Worm (Caenorhabditis elegans) whole organism, early embryonic: Measurements from ENCODE around the gene dohh-1.

ENCODE experiments used
- F13C5.2 ChIP-seq: sonication (generic microtip); optimal IDR thresholded peaks from 2 replicates; lab custom pipeline; 2017; ENCODE audit warnings: mild to moderate bottlenecking, missing genetic modification characterization, inconsistent platforms, missing compliant biosample characterization
- ama-1 ChIP-seq: fragments of 150-350 bp; optimal IDR thresholded peaks from 2 replicates; lab custom pipeline; 2014
- ceh-13 ChIP-seq: fragments of 200-800 bp; sonication (Bioruptor generic); optimal IDR thresholded peaks from 2 replicates; lab custom pipeline; 2018; ENCODE audit warnings: mild to moderate bottlenecking, missing genetic modification characterization, missing compliant biosample characterization
- tbx-11 ChIP-seq: fragments of 200-800 bp; sonication (Bioruptor generic); IDR thresholded peaks from 2 replicates; pipeline ENCODE4 v1.3.6; 2022; ENCODE audit warnings: missing genetic modification characterization, missing compliant biosample characterization
- tbx-37 ChIP-seq: fragments of 200-800 bp; sonication (Bioruptor generic); conservative IDR thresholded peaks from 2 replicates; pipeline ENCODE4 v1.3.6; 2022; ENCODE audit warnings: missing genetic modification reagents, missing genetic modification characterization, missing compliant biosample characterization
- tra-4 ChIP-seq: sonication (generic microtip); optimal IDR thresholded peaks from 2 replicates; lab custom pipeline; 2017; ENCODE audit warnings: missing genetic modification characterization, missing compliant biosample characterization

DNA sequence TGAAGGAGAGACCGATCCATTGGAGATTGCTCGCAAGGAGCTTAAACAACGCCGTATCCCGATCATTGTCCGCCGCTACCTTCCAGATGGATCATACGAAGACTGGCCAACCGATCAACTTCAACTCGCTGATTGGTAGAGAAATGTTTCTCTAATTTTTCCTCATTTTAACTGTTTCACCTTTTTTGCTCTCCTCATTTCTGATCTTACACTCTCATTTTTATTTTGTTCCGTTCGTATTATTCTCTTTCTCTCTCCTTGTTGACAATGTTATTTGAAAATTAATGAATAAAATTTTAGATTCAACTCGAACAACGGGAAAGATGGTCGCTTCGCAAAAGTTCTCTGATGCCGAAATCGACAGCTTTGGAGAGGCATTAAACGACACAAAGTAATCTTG is at the start of gene dohh-1:
- no peak for TF ChIP-seq ceh-13
- TF ChIP-seq ama-1, result no peak
- no peak for TF ChIP-seq F13C5.2 (tag; lab: Kevin White, UChicago)
- TF ChIP-seq tbx-11 (GFP tag; lab: Robert Waterston, UW), result no peak
- no peak for TF ChIP-seq tbx-37 (GFP tag; lab: Robert Waterston, UW)
- no peak for TF ChIP-seq tra-4
